Worm (Caenorhabditis elegans): ENCODE data around the gene C06C6.8.

Gene C06C6.8

DNA sequence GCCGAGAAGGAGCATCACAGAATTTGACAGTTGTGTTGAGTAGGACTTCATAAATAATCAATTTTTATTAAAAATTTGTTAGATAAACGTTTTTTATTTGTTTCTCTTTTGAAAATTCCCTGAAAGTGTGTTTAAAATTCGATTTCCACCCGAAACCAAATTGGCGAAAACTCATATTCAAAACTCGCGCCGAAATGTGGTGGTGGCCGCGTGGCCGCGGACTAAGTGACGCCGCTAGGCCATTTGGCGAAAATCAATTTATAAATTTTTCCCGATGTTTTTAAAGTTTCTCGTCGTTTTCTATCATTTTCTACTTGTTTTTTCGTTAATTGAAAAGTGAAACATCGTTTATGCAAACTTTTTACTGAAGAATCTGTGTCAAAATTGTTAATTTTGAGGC lies 25.7 kb downstream of the C06C6.8 start:
- TF ChIP-seq rcor-1 (GFP tag; IDR thresholded peaks at IDR 0.05) = no peak
- TF ChIP-seq attf-6 (GFP tag; IDR thresholded peaks at IDR 0.05) = no peak
- no peak for TF ChIP-seq B0261.1 (tag; optimal IDR thresholded peaks at IDR 0.05)
- TF ChIP-seq bed-2 (GFP tag; IDR thresholded peaks at IDR 0.05) = no peak
- TF ChIP-seq efl-1 (GFP tag; optimal IDR thresholded peaks at IDR 0.05) = peak; percentile 59
- peak; percentile 90 for TF ChIP-seq lin-54 (GFP tag; optimal IDR thresholded peaks at IDR 0.05)
- TF ChIP-seq egl-44 (GFP tag; IDR thresholded peaks at IDR 0.05) = 0 out of 2 replicates have a peak, but pooled peaks have one; percentile 25
- TF ChIP-seq lsl-1 (GFP tag; optimal IDR thresholded peaks at IDR 0.05) = peak; percentile 16
- no peak for TF ChIP-seq nhr-179 (tag; optimal IDR thresholded peaks at IDR 0.05)
- TF ChIP-seq snpc-3.4 (tag; optimal IDR thresholded peaks at IDR 0.05) = no peak
- no peak for TF ChIP-seq mcd-1 (GFP tag; IDR thresholded peaks at IDR 0.05)
- TF ChIP-seq lin-26 (GFP tag; IDR thresholded peaks at IDR 0.05) = no peak
- peak; percentile 59 for TF ChIP-seq dpl-1 (GFP tag; optimal IDR thresholded peaks at IDR 0.05)
- no peak for TF ChIP-seq ama-1 (optimal IDR thresholded peaks at IDR 0.05)
- no peak for TF ChIP-seq ama-1 (GFP tag; optimal IDR thresholded peaks at IDR 0.05)
- no peak for TF ChIP-seq rpc-1 (optimal IDR thresholded peaks at IDR 0.05)
- no peak for TF ChIP-seq rpc-1 (tag; optimal IDR thresholded peaks at IDR 0.05)
- TF ChIP-seq hrde-1 (tag; optimal IDR thresholded peaks at IDR 0.05; ENCODE audit: borderline replicate concordance) = no peak
- TF ChIP-seq Y79H2A.3 (GFP tag; conservative IDR thresholded peaks at IDR 0.05) = no peak
- TF ChIP-seq hmg-1.2 (GFP tag; IDR thresholded peaks at IDR 0.05) = no peak
- no peak for TF ChIP-seq nfya-2 (GFP tag; IDR thresholded peaks at IDR 0.05)
- TF ChIP-seq lin-40 (tag; optimal IDR thresholded peaks at IDR 0.05) = no peak
- 0 out of 2 replicates have a peak, but pooled peaks have one; percentile 26 for TF ChIP-seq dox-1 (GFP tag; IDR thresholded peaks at IDR 0.05)
- TF ChIP-seq ceh-27 (GFP tag; optimal IDR thresholded peaks at IDR 0.05) = peak; percentile 62
- no peak for TF ChIP-seq ceh-40 (GFP tag; IDR thresholded peaks at IDR 0.05)
- TF ChIP-seq somi-1 (GFP tag; optimal IDR thresholded peaks at IDR 0.05) = no peak
- TF ChIP-seq ZK185.1 (tag; optimal IDR thresholded peaks at IDR 0.05; ENCODE audit: poor library complexity, severe bottlenecking) = peak; percentile 47
- no peak for TF ChIP-seq dpff-1 (tag; optimal IDR thresholded peaks at IDR 0.05)
- no peak for TF ChIP-seq ceh-79 (tag; optimal IDR thresholded peaks at IDR 0.05)
- no peak for TF ChIP-seq Y95B8A.8 (GFP tag; IDR thresholded peaks at IDR 0.05)
- no peak for TF ChIP-seq T26A5.8 (tag; optimal IDR thresholded peaks at IDR 0.05)
- TF ChIP-seq tlf-1 (GFP tag; optimal IDR thresholded peaks at IDR 0.05) = no peak

DNA sequence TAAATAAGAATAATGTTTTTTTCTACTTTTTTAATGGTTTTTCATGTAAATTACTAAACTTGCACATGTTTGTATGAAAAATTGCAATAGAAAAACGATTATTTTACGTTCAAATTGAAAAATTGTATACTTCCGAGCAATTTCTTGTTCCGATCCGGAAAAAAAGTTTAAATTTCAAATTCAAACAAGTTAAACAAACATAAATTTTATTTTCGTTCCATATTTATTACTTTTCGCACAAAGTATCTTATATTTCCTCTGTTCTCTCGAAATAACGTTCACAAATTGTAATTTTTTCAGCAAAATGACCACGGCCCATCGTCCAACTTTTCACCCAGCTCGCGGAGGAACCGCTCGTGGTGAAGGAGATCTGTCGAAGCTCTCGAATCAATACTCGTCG lies 26.1 kb downstream of the C06C6.8 start, which contains the start of gene cwc-15:
Gene cwc-15, plus strand, starts transcription at position 301 of the 400 bp plus-strand sequence.
- TF ChIP-seq lsy-27 (tag; optimal IDR thresholded peaks at IDR 0.05; ENCODE audit: borderline replicate concordance, insufficient read depth) (no peak), let-607 (tag; optimal IDR thresholded peaks at IDR 0.05) (no peak)

DNA sequence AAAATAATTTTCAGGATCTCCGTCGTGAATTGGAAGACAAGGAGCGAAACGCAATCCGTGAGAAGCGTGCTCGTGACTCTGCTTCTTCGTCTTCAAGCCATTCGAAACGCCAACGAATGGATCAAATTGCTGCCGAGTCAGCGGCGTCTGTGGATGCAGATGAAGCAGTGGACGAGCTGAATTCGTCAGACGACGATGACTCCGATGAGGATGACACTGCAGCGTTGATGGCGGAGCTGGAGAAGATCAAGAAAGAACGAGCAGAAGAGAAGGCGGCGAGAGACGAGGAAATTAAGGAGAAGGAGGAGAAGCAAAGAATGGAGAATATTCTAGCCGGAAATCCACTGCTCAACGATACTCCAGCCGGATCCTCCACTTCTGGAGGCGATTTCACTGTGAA lies 26.6 kb downstream of the C06C6.8 start:
- TF ChIP-seq him-1 (tag; optimal IDR thresholded peaks at IDR 0.05) (no peak), zfh-2 (GFP tag; conservative IDR thresholded peaks at IDR 0.05) (peak; percentile 79)

DNA sequence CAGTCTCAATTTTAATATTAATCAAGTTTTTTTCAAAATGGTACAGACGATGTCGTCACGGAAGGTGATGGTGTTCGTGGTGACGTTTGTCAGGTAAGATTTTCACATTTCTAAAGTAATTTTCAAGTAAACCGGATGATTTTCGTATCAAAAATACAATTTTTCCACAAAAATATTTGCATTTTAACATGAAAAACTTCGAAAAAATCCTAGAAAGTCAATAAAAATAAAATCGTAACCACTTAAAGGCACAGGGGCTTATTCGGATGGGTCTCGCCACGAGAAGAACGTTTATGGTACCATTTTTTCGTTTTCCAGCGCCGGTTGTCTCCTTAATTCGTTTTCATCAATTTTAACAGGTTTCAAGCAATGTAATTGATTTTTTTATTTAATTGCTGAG lies 27.4 kb downstream of the C06C6.8 start, which contains the start of gene T10C6.6:
Gene T10C6.6, plus strand, starts transcription at position 27 of the 400 bp plus-strand sequence.
- TF ChIP-seq snpc-4 (GFP tag; optimal IDR thresholded peaks at IDR 0.05) = no peak
- TF ChIP-seq snpc-4 (tag; optimal IDR thresholded peaks at IDR 0.05) = peak in 2 of 4 experiments; percentile 24 to 35
- TF ChIP-seq D2030.7 (GFP tag; IDR thresholded peaks at IDR 0.05) = peak; percentile 56
- TF ChIP-seq F33H1.4 (GFP tag; IDR thresholded peaks at IDR 0.05) = peak; percentile 84
- TF ChIP-seq him-1 (tag; optimal IDR thresholded peaks at IDR 0.05) = peak; percentile 12
- peak; percentile 38 for TF ChIP-seq ceh-79 (tag; optimal IDR thresholded peaks at IDR 0.05)
- TF ChIP-seq ekl-4 (GFP tag; IDR thresholded peaks at IDR 0.05) = peak; percentile 54; the same call in 1 of the 2 replicates
- TF ChIP-seq F52B5.7 (tag; optimal IDR thresholded peaks at IDR 0.05) = no peak
- TF ChIP-seq F49E8.2 (tag; optimal IDR thresholded peaks at IDR 0.05; ENCODE audit: insufficient read depth) = peak; percentile 1
- TF ChIP-seq athp-1 (tag; optimal IDR thresholded peaks at IDR 0.05) = no peak
- TF ChIP-seq xnd-1 (tag; optimal IDR thresholded peaks at IDR 0.05) = peak; percentile 79
- TF ChIP-seq madf-6 (GFP tag; IDR thresholded peaks at IDR 0.05) = peak; percentile 81
- TF ChIP-seq lsl-1 (GFP tag; optimal IDR thresholded peaks at IDR 0.05) = peak; percentile 88
- peak; percentile 38; the same call in 1 of the 2 replicates for TF ChIP-seq madf-8 (GFP tag; conservative IDR thresholded peaks at IDR 0.05)

All from whole organism, young adult.